Worm (Caenorhabditis elegans): ENCODE data around the gene nta-1.

ce11 chrII:3787151-3787550 is 43.5 kb upstream of the nta-1 start, which contains the start of gene T24E12.13:
- no peak for TF ChIP-seq dao-5 (tag; optimal IDR thresholded peaks at IDR 0.05)
- no peak for TF ChIP-seq him-1 (tag; optimal IDR thresholded peaks at IDR 0.05)
- TF ChIP-seq W03F9.2 (tag; optimal IDR thresholded peaks at IDR 0.05), result no peak
